Worm (Caenorhabditis elegans): ENCODE data around the gene rgl-1.

DNA sequence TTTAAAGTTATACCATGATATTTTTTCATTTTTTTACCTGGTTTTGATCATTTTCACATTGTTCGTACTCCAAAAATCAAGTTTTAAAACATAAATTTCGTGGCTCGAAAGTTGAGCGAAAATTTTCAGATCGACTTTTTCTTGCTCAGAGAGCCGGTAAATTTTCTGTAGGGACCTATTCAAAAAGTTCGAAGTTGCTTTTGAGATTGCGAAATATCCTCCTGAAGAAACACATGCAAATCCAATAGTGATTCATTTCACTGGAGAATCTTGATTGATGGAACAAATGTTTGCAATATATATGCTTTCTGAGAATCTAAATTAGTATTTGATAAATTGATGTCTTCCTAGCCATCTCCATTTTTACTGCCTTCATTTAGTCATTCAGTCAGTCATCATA is 3.5 kb downstream of the rgl-1 start:
- TF ChIP-seq pqm-1 (tag; optimal IDR thresholded peaks at IDR 0.05) (no peak), ets-4 (tag; optimal IDR thresholded peaks at IDR 0.05) (no peak), fkh-10 (GFP tag; optimal IDR thresholded peaks at IDR 0.05) (no peak), pha-4 (tag; optimal IDR thresholded peaks at IDR 0.05) (no peak), T23F11.4 (GFP tag; optimal IDR thresholded peaks at IDR 0.05) (no peak), ama-1 (optimal IDR thresholded peaks at IDR 0.05) (no peak), ceh-45 (GFP tag; IDR thresholded peaks at IDR 0.05) (no peak), K09A11.1 (tag; optimal IDR thresholded peaks at IDR 0.05; ENCODE audit: insufficient read depth) (no peak), unc-86 (tag; optimal IDR thresholded peaks at IDR 0.05) (no peak), ttx-3 (tag; optimal IDR thresholded peaks at IDR 0.05) (no peak), ceh-34 (tag; optimal IDR thresholded peaks at IDR 0.05) (no peak), sdc-2 (tag; optimal IDR thresholded peaks at IDR 0.05) (no peak), tbx-7 (tag; optimal IDR thresholded peaks at IDR 0.05) (no peak)
